Worm (Caenorhabditis elegans): ENCODE measurements around the gene F20B10.3.
A peak's percentile ranks its signal among the peaks of the same experiment; 100 is the strongest.
"Not testable (repeated sequence)": the region's sequence is repeated elsewhere in the genome, so short reads cannot be mapped to it uniquely, and the experiment has no call there.

The F20B10.3 gene

ce11 chrIV:12133776-12134175, 34.3 kb upstream of the F20B10.3 start:
- TF ChIP-seq duxl-1 (tag; optimal IDR thresholded peaks at IDR 0.05; ENCODE audit: poor library complexity) (no peak), zip-2 (tag; optimal IDR thresholded peaks at IDR 0.05) (no peak), mxl-3 (GFP tag; optimal IDR thresholded peaks at IDR 0.05) (no peak), nhr-237 (tag; optimal IDR thresholded peaks at IDR 0.05) (no peak), F44E2.7 (GFP tag; IDR thresholded peaks at IDR 0.05) (no peak), lin-15B (tag; optimal IDR thresholded peaks at IDR 0.05) (no peak), mes-2 (tag; optimal IDR thresholded peaks at IDR 0.05; ENCODE audit: poor library complexity, severe bottlenecking) (peak; percentile 1), cey-2 (tag; optimal IDR thresholded peaks at IDR 0.05; ENCODE audit: borderline replicate concordance, insufficient read depth) (no peak)

ce11 chrIV:12134991-12135390, 33.1 kb upstream of the F20B10.3 start:
- TF ChIP-seq lin-1 (GFP tag; IDR thresholded peaks at IDR 0.05) (no peak), T20F7.1 (GFP tag; optimal IDR thresholded peaks at IDR 0.05) (no peak), zfp-3 (GFP tag; conservative IDR thresholded peaks at IDR 0.05) (no peak), unc-130 (GFP tag; optimal IDR thresholded peaks at IDR 0.05) (no peak), mxl-3 (GFP tag; optimal IDR thresholded peaks at IDR 0.05) (no peak)

DNA sequence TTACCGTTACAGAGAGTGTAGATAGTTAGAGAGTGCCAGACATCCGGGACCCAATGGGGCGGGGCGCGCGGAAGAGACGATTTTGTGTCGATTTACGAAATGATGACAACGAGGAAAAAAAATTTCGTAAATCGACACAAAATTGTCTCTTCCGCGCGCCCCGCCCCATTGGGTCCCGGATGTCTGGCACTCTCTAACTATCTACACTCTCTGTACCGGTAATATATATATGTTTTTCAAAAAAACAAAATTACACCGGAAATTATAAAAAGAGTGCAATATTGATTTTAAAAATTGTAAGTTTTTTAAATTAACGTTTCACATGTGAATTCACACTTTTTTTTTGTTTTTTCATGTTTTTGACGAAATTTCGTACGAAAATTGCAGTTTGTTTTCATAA, 30.0 kb upstream of the F20B10.3 start, which contains the start of gene B0001.4:
Gene B0001.4, minus strand, starts transcription at position 101 of the 400 bp plus-strand sequence.
- TF ChIP-seq F37D6.2 (tag; optimal IDR thresholded peaks at IDR 0.05); snpc-4 (tag; optimal IDR thresholded peaks at IDR 0.05); unc-62 (GFP tag; optimal IDR thresholded peaks at IDR 0.05 in 1 of 2); unc-62 (tag; optimal IDR thresholded peaks at IDR 0.05): not testable (repeated sequence)

- TF ChIP-seq T20F7.1 (GFP tag; optimal IDR thresholded peaks at IDR 0.05): no peak
- no peak for TF ChIP-seq daf-16 (GFP tag; optimal IDR thresholded peaks at IDR 0.05)
- no peak for TF ChIP-seq daf-16 (tag; optimal IDR thresholded peaks at IDR 0.05)
- TF ChIP-seq unc-62 (GFP tag; optimal IDR thresholded peaks at IDR 0.05 in 1 of 2): peak in 1 of 2 experiments; percentile 50
- TF ChIP-seq unc-62 (tag; optimal IDR thresholded peaks at IDR 0.05): no peak
- no peak for TF ChIP-seq zfp-3 (GFP tag; conservative IDR thresholded peaks at IDR 0.05)
- no peak for TF ChIP-seq ceh-44 (GFP tag; IDR thresholded peaks at IDR 0.05)
- TF ChIP-seq F26F4.8 (GFP tag; conservative IDR thresholded peaks at IDR 0.05): no peak
These were observed 27.1 kb upstream of the F20B10.3 start, which contains the start of gene B0001.8 for ce11 chrIV:12140959-12141358. Gene B0001.8 (minus strand): TSS chrIV:12141059.

ce11 chrIV:12143231-12143630, 24.8 kb upstream of the F20B10.3 start, which contains the start of gene B0001.5:
Gene B0001.5 (minus strand): TSS chrIV:12143331.
- no peak for TF ChIP-seq jun-1 (tag; optimal IDR thresholded peaks at IDR 0.05)
- TF ChIP-seq ceh-28 (tag; optimal IDR thresholded peaks at IDR 0.05): no peak
- no peak for TF ChIP-seq tra-1 (GFP tag; IDR thresholded peaks at IDR 0.05)
- no peak for TF ChIP-seq unc-130 (GFP tag; optimal IDR thresholded peaks at IDR 0.05)
- TF ChIP-seq lin-13 (GFP tag; optimal IDR thresholded peaks at IDR 0.05): no peak
- TF ChIP-seq mes-2 (tag; optimal IDR thresholded peaks at IDR 0.05; ENCODE audit: poor library complexity, severe bottlenecking): no peak
- TF ChIP-seq nhr-41 (GFP tag; IDR thresholded peaks at IDR 0.05): no peak
- no peak for TF ChIP-seq lin-29 (GFP tag; IDR thresholded peaks at IDR 0.05)
- TF ChIP-seq pha-4 (GFP tag; IDR thresholded peaks at IDR 0.05): no peak
- no peak for TF ChIP-seq pha-4 (tag; optimal IDR thresholded peaks at IDR 0.05)
- TF ChIP-seq Y75B8A.6 (GFP tag; IDR thresholded peaks at IDR 0.05): no peak
- TF ChIP-seq ceh-44 (GFP tag; IDR thresholded peaks at IDR 0.05): no peak
- TF ChIP-seq egl-43 (GFP tag; IDR thresholded peaks at IDR 0.05): no peak

DNA sequence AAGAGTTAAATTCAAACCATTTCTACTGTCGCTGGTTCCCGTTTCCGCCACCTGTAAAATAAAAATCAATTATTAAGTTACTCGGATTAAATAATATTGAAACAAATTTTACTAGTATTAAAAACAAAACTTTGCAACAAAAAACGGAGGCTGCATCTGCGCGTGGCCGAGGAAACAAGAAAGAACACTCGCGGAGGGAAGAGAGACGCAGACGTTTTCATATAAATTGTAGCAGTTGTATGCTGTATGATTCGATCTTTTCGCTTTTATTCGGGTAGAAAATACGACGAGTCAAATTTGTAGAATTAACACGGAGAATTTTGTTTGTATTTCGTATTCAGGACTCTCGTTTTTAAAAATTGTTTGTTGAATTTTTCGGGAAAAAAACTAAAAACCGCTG, 22.4 kb upstream of the F20B10.3 start, which contains the start of gene B0001.3:
Gene B0001.3, minus strand, starts transcription at position 55 of the 400 bp plus-strand sequence.
- TF ChIP-seq mes-2 (tag; optimal IDR thresholded peaks at IDR 0.05; ENCODE audit: poor library complexity, severe bottlenecking) (peak; percentile 53), F44E2.7 (GFP tag; IDR thresholded peaks at IDR 0.05) (no peak), hlh-30 (tag; optimal IDR thresholded peaks at IDR 0.05; ENCODE audit: insufficient read depth) (peak; percentile 24), nhr-28 (tag; optimal IDR thresholded peaks at IDR 0.05) (peak; percentile 51), lsy-2 (tag; optimal IDR thresholded peaks at IDR 0.05) (peak in 1 of 2 experiments; percentile 37)

All from whole organism, L4 larva.